Worm (Caenorhabditis elegans): ENCODE results near the gene rpl-7A.

DNA sequence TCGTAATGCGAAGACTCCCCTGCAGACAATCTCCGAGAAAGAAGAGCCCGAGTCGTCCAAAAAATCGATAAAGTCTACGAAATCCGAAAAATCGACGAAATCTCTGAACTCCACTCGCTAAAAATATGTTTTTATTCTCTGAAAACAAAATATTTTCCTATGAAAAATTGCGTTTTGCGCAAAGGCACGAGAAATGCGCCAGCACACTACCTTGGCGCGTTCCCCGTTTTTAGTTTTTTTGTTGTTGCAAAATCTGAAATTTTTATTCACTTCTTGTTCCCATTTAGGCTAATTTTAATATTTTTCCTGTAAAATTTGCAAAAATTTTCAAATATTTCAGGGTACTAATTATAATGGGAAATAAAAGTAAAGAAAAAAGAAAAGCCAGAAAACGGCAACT lies 29.9 kb downstream of the rpl-7A start, which contains the start of gene F55F10.1:
- TF ChIP-seq ceh-13 (GFP tag; optimal IDR thresholded peaks at IDR 0.05) (no peak), B0310.2 (tag; optimal IDR thresholded peaks at IDR 0.05) (no peak), ama-1 (optimal IDR thresholded peaks at IDR 0.05) (no peak), hmg-4 (GFP tag; optimal IDR thresholded peaks at IDR 0.05) (no peak)

All from whole organism, early embryonic.